Fruit fly (Drosophila melanogaster): ENCODE results near the gene CG17726.

Gene CG17726

dm6 chr3R:11231037-11231436, 4.5 kb downstream of the CG17726 start (continued):
- TF ChIP-seq CG10274 (GFP tag; optimal IDR thresholded peaks at IDR 0.05): no peak

dm6 chr3R:11231705-11232261, 5.2 kb downstream of the CG17726 start, which contains the start of the genes CG17187 and Dph3:
Gene CG17187, minus strand, starts transcription at chr3R:11231879.
Gene Dph3, plus strand, starts transcription at chr3R:11231912.
- TF ChIP-seq CG10321 (GFP tag; IDR thresholded peaks at IDR 0.05) (no peak), MBD-R2 (GFP tag; IDR thresholded peaks at IDR 0.05) (peak; percentile 85), ftz-f1 (GFP tag; optimal IDR thresholded peaks at IDR 0.05) (peak; percentile 70), CG4707 (GFP tag; optimal IDR thresholded peaks at IDR 0.05) (no peak), CG8924 (tag; optimal IDR thresholded peaks at IDR 0.05) (peak; percentile 19), CG10979 (tag; optimal IDR thresholded peaks at IDR 0.05) (peak; percentile 35), trem (tag; optimal IDR thresholded peaks at IDR 0.05) (peak; percentile 98), CG17328 (GFP tag; IDR thresholded peaks at IDR 0.05) (no peak), dm (GFP tag; optimal IDR thresholded peaks at IDR 0.05) (peak; percentile 74), CG4617 (GFP tag; optimal IDR thresholded peaks at IDR 0.05; ENCODE audit: borderline replicate concordance) (peak; percentile 14), kah (GFP tag; optimal IDR thresholded peaks at IDR 0.05) (no peak), CG7372 (GFP tag; IDR thresholded peaks at IDR 0.05) (peak; percentile 58), MESR4 (GFP tag; optimal IDR thresholded peaks at IDR 0.05) (peak; percentile 62), Sin3A (optimal IDR thresholded peaks at IDR 0.05) (peak; percentile 14), CG1603 (tag; optimal IDR thresholded peaks at IDR 0.05) (peak; percentile 31), NK7.1 (GFP tag; optimal IDR thresholded peaks at IDR 0.05) (no peak), Drgx (GFP tag; IDR thresholded peaks at IDR 0.05) (no peak), CG9797 (GFP tag; optimal IDR thresholded peaks at IDR 0.05) (peak; percentile 15), CG14710 (tag; optimal IDR thresholded peaks at IDR 0.05) (peak; percentile 5), crp (GFP tag; optimal IDR thresholded peaks at IDR 0.05) (peak; percentile 71 to 91), corto (GFP tag; optimal IDR thresholded peaks at IDR 0.05) (no peak), vvl (GFP tag; IDR thresholded peaks at IDR 0.05) (peak; percentile 26; the same call in 1 of the 2 replicates), Dp (GFP tag; optimal IDR thresholded peaks at IDR 0.05) (peak; percentile 10), BEAF-32 (GFP tag; optimal IDR thresholded peaks at IDR 0.05) (peak; percentile 13), YL-1 (GFP tag; optimal IDR thresholded peaks at IDR 0.05) (peak; percentile 36), pzg (GFP tag; optimal IDR thresholded peaks at IDR 0.05) (peak; percentile 40), gfzf (GFP tag; optimal IDR thresholded peaks at IDR 0.05) (peak; percentile 56), HmgZ (tag; optimal IDR thresholded peaks at IDR 0.05) (peak; percentile 3)

- no peak for TF ChIP-seq tgo (GFP tag; IDR thresholded peaks at IDR 0.05)
- peak; percentile 33; the same call in 1 of the 3 replicates for TF ChIP-seq knrl (GFP tag; IDR thresholded peaks at IDR 0.05; ENCODE audit: partially characterized antibody)
- peak; percentile 32; the same call in 1 of the 2 replicates for TF ChIP-seq CG13287 (GFP tag; IDR thresholded peaks at IDR 0.05; ENCODE audit: partially characterized antibody)
- peak; percentile 73 for TF ChIP-seq MESR4 (GFP tag; optimal IDR thresholded peaks at IDR 0.05)
- TF ChIP-seq E2f2 (GFP tag; IDR thresholded peaks at IDR 0.05): peak; percentile 58
- peak; percentile 51 for TF ChIP-seq Med (GFP tag)
- peak; percentile 62 for TF ChIP-seq CG30020 (tag; optimal IDR thresholded peaks at IDR 0.05)
- no peak for TF ChIP-seq cg (GFP tag; optimal IDR thresholded peaks at IDR 0.05)
- peak; percentile 67 for TF ChIP-seq CG6654 (GFP tag; optimal IDR thresholded peaks at IDR 0.05)
- peak; percentile 54 for TF ChIP-seq CG8388 (GFP tag; optimal IDR thresholded peaks at IDR 0.05)
- TF ChIP-seq HmgZ (tag; optimal IDR thresholded peaks at IDR 0.05): peak; percentile 35
- TF ChIP-seq hth (optimal IDR thresholded peaks at IDR 0.05): no peak
- TF ChIP-seq crp (GFP tag; optimal IDR thresholded peaks at IDR 0.05): peak in 1 of 2 experiments; percentile 57
- TF ChIP-seq Mrtf (GFP tag; IDR thresholded peaks at IDR 0.05): no peak
- peak in 1 of 2 experiments; percentile 30 for TF ChIP-seq insv (GFP tag; optimal IDR thresholded peaks at IDR 0.05)
- TF ChIP-seq CoRest (tag; optimal IDR thresholded peaks at IDR 0.05): peak; percentile 52
- peak; percentile 34 for TF ChIP-seq amos (GFP tag; IDR thresholded peaks at IDR 0.05; ENCODE audit: partially characterized antibody)
- peak; percentile 89 for TF ChIP-seq pzg (GFP tag; optimal IDR thresholded peaks at IDR 0.05)
- no peak for TF ChIP-seq Myb (GFP tag; optimal IDR thresholded peaks at IDR 0.05)
- peak; percentile 59 for TF ChIP-seq Ets65A (GFP tag)
- TF ChIP-seq gfzf (GFP tag; optimal IDR thresholded peaks at IDR 0.05): peak; percentile 95
- peak; percentile 21 for TF ChIP-seq CG2116 (GFP tag; optimal IDR thresholded peaks at IDR 0.05)
- TF ChIP-seq CG17186 (GFP tag; optimal IDR thresholded peaks at IDR 0.05): peak; percentile 31
Observed at dm6 chr3R:11234918-11235371, 8.4 kb downstream of the CG17726 start, which contains the start of the genes Arfip and CG17721. Gene Arfip, minus strand, starts transcription at chr3R:11235013. Gene CG17721, plus strand, starts transcription at chr3R:11235140.

All from whole organism, embryonic.